Worm (Caenorhabditis elegans): ENCODE results near the gene fbxc-34.

- TF ChIP-seq dve-1 (tag; optimal IDR thresholded peaks at IDR 0.05) (no peak), ceh-9 (tag; optimal IDR thresholded peaks at IDR 0.05) (no peak), lin-11 (tag; optimal IDR thresholded peaks at IDR 0.05) (no peak), lim-6 (tag; optimal IDR thresholded peaks at IDR 0.05) (no peak), ama-1 (optimal IDR thresholded peaks at IDR 0.05) (no peak)
These were observed 1.7 kb downstream of the fbxc-34 start, which contains the start of gene acs-15 for ce11 chrII:932718-933117.

All from whole organism, late embryonic.